In genomic region chrX:6562378-6562856, ce11 we compare ENCODE assay signal across 3 worm cellular contexts.
TF ChIP-seq lines count a peak whose summit lies in the region.

Gene aaim-1, minus strand, starts transcription at chrX:6562428.

TF ChIP-seq in whole organism, L4 larva, 104 proteins besides CTCF, POLR2A, EP300 and RAD21:
- no peak for TF ChIP-seq F49E8.2 (tag; optimal IDR thresholded peaks at IDR 0.05; lab: Kevin White, UChicago; ENCODE audit: borderline replicate concordance)
- no peak for TF ChIP-seq mxl-2 (GFP tag; conservative IDR thresholded peaks at IDR 0.05; lab: Robert Waterston, UW)
- no peak for TF ChIP-seq nhr-77 (tag; optimal IDR thresholded peaks at IDR 0.05; lab: Kevin White, UChicago)
- no peak for TF ChIP-seq daf-8 (GFP tag; IDR thresholded peaks at IDR 0.05; lab: Robert Waterston, UW)
- no peak for TF ChIP-seq daf-12 (tag; optimal IDR thresholded peaks at IDR 0.05; lab: Kevin White, UChicago)
- TF ChIP-seq egl-43 (GFP tag; IDR thresholded peaks at IDR 0.05; lab: Robert Waterston, UW), result 0 out of 2 replicates have a peak, but pooled peaks have one; percentile 12
- TF ChIP-seq unc-62 (GFP tag; optimal IDR thresholded peaks at IDR 0.05 in 1 of 2; lab: Kevin White, UChicago), result peak in 1 of 2 experiments; percentile 53
- no peak for TF ChIP-seq unc-62 (tag; optimal IDR thresholded peaks at IDR 0.05; lab: Kevin White, UChicago)
- no peak for TF ChIP-seq tra-1 (GFP tag; IDR thresholded peaks at IDR 0.05; lab: Robert Waterston, UW)
- no peak for TF ChIP-seq lsy-2 (tag; optimal IDR thresholded peaks at IDR 0.05; lab: Kevin White, UChicago)
- TF ChIP-seq hmg-1.1 (GFP tag; IDR thresholded peaks at IDR 0.05; lab: Robert Waterston, UW), result no peak
- no peak for TF ChIP-seq lin-38 (GFP tag; IDR thresholded peaks at IDR 0.05; lab: Robert Waterston, UW)
- no peak for TF ChIP-seq lir-3 (tag; optimal IDR thresholded peaks at IDR 0.05; lab: Kevin White, UChicago)
- no peak for TF ChIP-seq ctbp-1 (GFP tag; IDR thresholded peaks at IDR 0.05; lab: Robert Waterston, UW)
- no peak for TF ChIP-seq T26A8.4 (GFP tag; IDR thresholded peaks at IDR 0.05; lab: Robert Waterston, UW)
- TF ChIP-seq dmd-6 (GFP tag; IDR thresholded peaks at IDR 0.05; lab: Robert Waterston, UW), result peak; percentile 57

TF ChIP-seq in whole organism, late embryonic, 69 proteins besides CTCF, POLR2A, EP300 and RAD21:
- no peak for TF ChIP-seq ceh-30 (tag; optimal IDR thresholded peaks at IDR 0.05; lab: Kevin White, UChicago)
- no peak for TF ChIP-seq gmeb-2 (tag; optimal IDR thresholded peaks at IDR 0.05; lab: Kevin White, UChicago)
- no peak for TF ChIP-seq fkh-6 (tag; optimal IDR thresholded peaks at IDR 0.05; lab: Kevin White, UChicago)
- peak; percentile 32 for TF ChIP-seq ceh-34 (tag; optimal IDR thresholded peaks at IDR 0.05; lab: Kevin White, UChicago)
TF ChIP-seq in whole organism, late embryonic: peak in this region for 1.

TF ChIP-seq in whole organism, young adult, 124 proteins besides CTCF, POLR2A, EP300 and RAD21:
- no peak for TF ChIP-seq dox-1 (GFP tag; IDR thresholded peaks at IDR 0.05; lab: Robert Waterston, UW)
- no peak for TF ChIP-seq rpc-1 (optimal IDR thresholded peaks at IDR 0.05; lab: Kevin White, UChicago)
- no peak for TF ChIP-seq rpc-1 (tag; optimal IDR thresholded peaks at IDR 0.05; lab: Kevin White, UChicago)
- TF ChIP-seq ekl-4 (GFP tag; IDR thresholded peaks at IDR 0.05; lab: Robert Waterston, UW), result 0 out of 2 replicates have a peak, but pooled peaks have one; percentile 15
- TF ChIP-seq nhr-80 (tag; optimal IDR thresholded peaks at IDR 0.05; lab: Kevin White, UChicago), result peak; percentile 37
- TF ChIP-seq ccch-3 (GFP tag; optimal IDR thresholded peaks at IDR 0.05; lab: Kevin White, UChicago), result no peak
- TF ChIP-seq egrh-3 (GFP tag; IDR thresholded peaks at IDR 0.05; lab: Robert Waterston, UW), result no peak
- TF ChIP-seq ztf-28 (GFP tag; IDR thresholded peaks at IDR 0.05; lab: Robert Waterston, UW), result 0 out of 2 replicates have a peak, but pooled peaks have one; percentile 21
- no peak for TF ChIP-seq lin-40 (tag; optimal IDR thresholded peaks at IDR 0.05; lab: Kevin White, UChicago)
